Worm (Caenorhabditis elegans): ENCODE measurements around the gene R10E4.7.

The R10E4.7 gene

DNA sequence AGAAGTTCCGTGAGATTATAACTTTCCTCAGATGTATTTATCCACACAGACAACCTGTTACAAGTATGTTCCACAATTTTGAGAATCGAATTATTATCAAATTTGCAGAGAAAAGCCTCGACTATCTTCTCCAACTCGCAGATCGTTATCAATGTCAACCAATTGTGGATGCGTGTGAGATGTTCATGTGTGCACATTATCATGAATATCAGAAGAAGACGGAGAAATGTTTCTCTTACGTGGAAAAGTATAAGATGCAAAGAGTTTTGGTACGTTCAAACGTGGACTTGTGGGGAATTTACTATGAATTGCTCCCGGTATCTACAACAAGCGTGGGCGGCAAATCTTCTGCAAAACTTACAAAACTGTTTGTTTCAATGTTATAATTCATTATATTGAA is 23.6 kb upstream of the R10E4.7 start:
- TF ChIP-seq ztf-11 (tag; optimal IDR thresholded peaks at IDR 0.05): no peak
- no peak for TF ChIP-seq nfya-1 (tag; optimal IDR thresholded peaks at IDR 0.05; ENCODE audit: insufficient read depth)
- TF ChIP-seq nhr-28 (tag; optimal IDR thresholded peaks at IDR 0.05): no peak
- no peak for TF ChIP-seq nhr-11 (tag; optimal IDR thresholded peaks at IDR 0.05)

DNA sequence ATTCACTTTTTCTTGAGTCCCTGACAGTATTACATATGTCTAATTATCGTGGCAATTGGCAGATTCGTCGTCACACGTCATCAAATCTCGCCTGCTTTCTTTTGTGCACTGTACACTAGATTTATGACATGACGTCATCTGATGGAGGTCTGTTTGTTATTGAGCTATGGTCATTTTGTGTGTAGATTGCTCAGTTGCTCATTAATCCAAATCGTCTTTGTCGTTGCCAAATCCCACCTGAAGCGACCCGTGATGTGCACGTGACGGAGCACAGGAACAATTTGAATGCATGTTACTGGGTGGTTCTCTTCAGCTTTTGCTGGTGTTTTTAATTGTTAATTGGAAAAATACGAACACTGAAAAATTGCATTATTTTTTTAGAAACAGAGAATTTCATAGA is 21.7 kb upstream of the R10E4.7 start:
- no peak for TF ChIP-seq unc-39 (tag; optimal IDR thresholded peaks at IDR 0.05)
- TF ChIP-seq ceh-16 (tag; optimal IDR thresholded peaks at IDR 0.05): no peak
- TF ChIP-seq elt-3 (tag; optimal IDR thresholded peaks at IDR 0.05): no peak
- TF ChIP-seq ZK546.5 (tag; optimal IDR thresholded peaks at IDR 0.05): no peak
- TF ChIP-seq mml-1 (tag; optimal IDR thresholded peaks at IDR 0.05): peak; percentile 43

DNA sequence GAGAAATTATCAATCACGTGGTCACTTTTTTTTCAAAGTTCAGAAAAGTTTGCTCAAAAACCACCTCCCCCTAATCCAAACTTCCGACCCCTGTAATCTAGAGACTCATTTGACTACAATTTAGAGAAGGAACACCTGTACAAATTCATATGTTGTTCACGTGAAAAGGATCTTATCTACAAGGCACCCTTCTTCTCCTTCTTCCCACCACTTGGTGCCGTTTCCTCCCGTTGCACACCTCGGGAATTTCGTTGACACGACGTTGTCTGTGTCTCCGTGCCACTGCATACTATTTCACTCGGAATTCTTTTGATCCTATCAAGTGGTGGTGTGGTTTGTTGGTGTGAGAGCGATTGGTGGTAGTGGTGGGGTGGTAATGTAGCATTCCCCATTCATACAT is 20.1 kb upstream of the R10E4.7 start:
- TF ChIP-seq ztf-11 (tag; optimal IDR thresholded peaks at IDR 0.05): no peak
- TF ChIP-seq fkh-2 (tag; optimal IDR thresholded peaks at IDR 0.05): no peak
- no peak for TF ChIP-seq hmg-11 (tag; optimal IDR thresholded peaks at IDR 0.05)
- TF ChIP-seq mml-1 (tag; optimal IDR thresholded peaks at IDR 0.05): peak; percentile 27
- no peak for TF ChIP-seq ztf-4 (tag; optimal IDR thresholded peaks at IDR 0.05)
- no peak for TF ChIP-seq nhr-43 (tag; optimal IDR thresholded peaks at IDR 0.05; ENCODE audit: poor library complexity, severe bottlenecking)
- TF ChIP-seq nhr-23 (tag; optimal IDR thresholded peaks at IDR 0.05): no peak

DNA sequence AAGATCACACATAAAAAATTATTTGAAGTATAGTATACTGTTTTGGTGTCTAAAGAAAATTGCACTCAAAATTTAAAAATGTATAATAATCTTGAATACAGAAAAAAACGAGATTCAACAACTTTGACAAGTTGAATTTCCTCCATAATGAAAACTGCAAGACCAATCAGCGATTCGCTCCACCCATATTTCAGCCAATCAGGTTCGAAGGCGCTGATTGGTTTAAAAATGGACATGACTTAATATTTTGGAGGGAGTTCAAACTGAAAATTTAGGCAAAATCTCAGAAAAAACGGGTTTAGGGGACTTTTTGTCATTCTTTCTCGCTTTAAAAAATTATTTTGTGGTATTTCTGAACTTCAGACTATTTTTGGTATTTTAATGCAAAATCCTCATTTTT is 18.9 kb upstream of the R10E4.7 start:
- TF ChIP-seq nfya-1 (tag; optimal IDR thresholded peaks at IDR 0.05; ENCODE audit: insufficient read depth) (peak; percentile 98), nhr-23 (tag; optimal IDR thresholded peaks at IDR 0.05) (no peak), pha-4 (tag; optimal IDR thresholded peaks at IDR 0.05) (no peak), lin-15B (tag; optimal IDR thresholded peaks at IDR 0.05) (peak; percentile 17), ZK546.5 (tag; optimal IDR thresholded peaks at IDR 0.05) (no peak), ceh-82 (tag; optimal IDR thresholded peaks at IDR 0.05) (no peak), ceh-9 (tag; optimal IDR thresholded peaks at IDR 0.05) (no peak)

DNA sequence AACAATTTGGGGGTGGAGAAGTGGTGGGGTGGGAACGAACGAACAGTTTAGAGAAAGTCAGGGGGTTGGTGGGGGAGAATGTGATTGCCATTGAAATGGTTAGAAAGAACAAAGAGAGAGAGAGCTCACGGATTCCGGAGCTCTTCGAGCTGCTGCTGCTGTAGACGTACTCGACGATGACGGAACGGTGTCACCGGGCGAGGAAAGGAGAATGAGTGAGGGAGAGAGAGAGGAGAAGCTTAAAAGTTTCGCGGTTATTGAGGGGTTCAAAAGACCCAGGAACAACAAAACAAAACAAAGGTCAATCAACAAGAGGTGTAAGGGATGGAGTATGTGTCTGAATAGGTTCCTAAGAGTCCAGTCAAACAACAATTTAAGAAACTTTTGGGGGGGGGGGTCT is 18.3 kb upstream of the R10E4.7 start:
- TF ChIP-seq zag-1 (tag; optimal IDR thresholded peaks at IDR 0.05): no peak
- no peak for TF ChIP-seq lsy-12 (tag; optimal IDR thresholded peaks at IDR 0.05)
- no peak for TF ChIP-seq lin-39 (tag; optimal IDR thresholded peaks at IDR 0.05)
- no peak for TF ChIP-seq sea-2 (GFP tag; optimal IDR thresholded peaks at IDR 0.05)
- no peak for TF ChIP-seq ceh-82 (tag; optimal IDR thresholded peaks at IDR 0.05)
- TF ChIP-seq nhr-76 (tag; optimal IDR thresholded peaks at IDR 0.05): no peak
- TF ChIP-seq aly-2 (tag; optimal IDR thresholded peaks at IDR 0.05): no peak
- no peak for TF ChIP-seq elt-2 (tag; optimal IDR thresholded peaks at IDR 0.05)
- TF ChIP-seq pha-4 (tag; optimal IDR thresholded peaks at IDR 0.05): no peak
- no peak for TF ChIP-seq daf-12 (tag; optimal IDR thresholded peaks at IDR 0.05)
- TF ChIP-seq nhr-23 (tag; optimal IDR thresholded peaks at IDR 0.05): no peak
- no peak for TF ChIP-seq nhr-25 (tag; optimal IDR thresholded peaks at IDR 0.05)
- TF ChIP-seq fos-1 (tag; optimal IDR thresholded peaks at IDR 0.05): no peak
- no peak for TF ChIP-seq snpc-4 (tag; optimal IDR thresholded peaks at IDR 0.05)
- no peak for TF ChIP-seq nhr-28 (tag; optimal IDR thresholded peaks at IDR 0.05)
- no peak for TF ChIP-seq nhr-12 (tag; optimal IDR thresholded peaks at IDR 0.05)
- no peak for TF ChIP-seq fkh-10 (GFP tag; optimal IDR thresholded peaks at IDR 0.05)

DNA sequence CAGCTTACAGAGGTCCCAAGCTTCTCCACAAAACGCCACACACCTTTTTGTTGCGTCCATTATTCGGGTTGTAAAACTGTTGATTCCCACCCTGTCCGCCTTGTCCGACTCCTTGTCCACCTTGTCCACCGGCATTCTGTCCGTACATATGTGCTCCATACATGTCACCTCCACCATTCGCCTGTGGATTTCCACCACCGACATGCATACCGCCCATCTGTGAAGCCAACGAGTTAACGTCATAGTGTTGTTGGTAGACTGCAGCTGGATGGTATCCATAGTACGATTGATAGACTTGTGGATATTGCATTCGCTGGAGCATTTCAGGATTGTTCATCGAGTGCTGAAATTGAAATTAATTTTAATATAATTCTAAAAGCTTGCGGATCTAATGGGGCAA is 16.9 kb upstream of the R10E4.7 start:
- no peak for TF ChIP-seq lin-15B (tag; optimal IDR thresholded peaks at IDR 0.05)
- no peak for TF ChIP-seq tbx-2 (tag; optimal IDR thresholded peaks at IDR 0.05)
- no peak for TF ChIP-seq pqm-1 (tag; optimal IDR thresholded peaks at IDR 0.05)
- TF ChIP-seq snpc-4 (tag; optimal IDR thresholded peaks at IDR 0.05): no peak
- no peak for TF ChIP-seq unc-62 (GFP tag; optimal IDR thresholded peaks at IDR 0.05)
- no peak for TF ChIP-seq nhr-43 (tag; optimal IDR thresholded peaks at IDR 0.05; ENCODE audit: poor library complexity, severe bottlenecking)
- no peak for TF ChIP-seq elt-3 (tag; optimal IDR thresholded peaks at IDR 0.05)
- TF ChIP-seq egl-5 (tag; optimal IDR thresholded peaks at IDR 0.05): no peak
- TF ChIP-seq nfya-1 (tag; optimal IDR thresholded peaks at IDR 0.05; ENCODE audit: insufficient read depth): no peak
- TF ChIP-seq daf-12 (tag; optimal IDR thresholded peaks at IDR 0.05): no peak
- no peak for TF ChIP-seq nhr-23 (tag; optimal IDR thresholded peaks at IDR 0.05)
- TF ChIP-seq hmg-11 (tag; optimal IDR thresholded peaks at IDR 0.05): no peak
- TF ChIP-seq elt-1 (tag; optimal IDR thresholded peaks at IDR 0.05): no peak
- no peak for TF ChIP-seq ztf-4 (tag; optimal IDR thresholded peaks at IDR 0.05)
